Worm (Caenorhabditis elegans): ENCODE results near the gene mul-1.

ce11 chrIV:4096940-4097339 is 26.0 kb downstream of the mul-1 start:
- TF ChIP-seq cog-1 (tag; optimal IDR thresholded peaks at IDR 0.05) (no peak), ztf-29 (GFP tag; IDR thresholded peaks at IDR 0.05) (no peak), flt-1 (GFP tag; IDR thresholded peaks at IDR 0.05) (no peak), ztf-23 (GFP tag; IDR thresholded peaks at IDR 0.05) (no peak), ref-1 (GFP tag; conservative IDR thresholded peaks at IDR 0.05) (no peak)
